Worm (Caenorhabditis elegans): Measurements from ENCODE around the gene C07A9.10.
"Not testable (repeated sequence)": the region's sequence is repeated elsewhere in the genome, so short reads cannot be mapped to it uniquely, and the experiment has no call there.

DNA sequence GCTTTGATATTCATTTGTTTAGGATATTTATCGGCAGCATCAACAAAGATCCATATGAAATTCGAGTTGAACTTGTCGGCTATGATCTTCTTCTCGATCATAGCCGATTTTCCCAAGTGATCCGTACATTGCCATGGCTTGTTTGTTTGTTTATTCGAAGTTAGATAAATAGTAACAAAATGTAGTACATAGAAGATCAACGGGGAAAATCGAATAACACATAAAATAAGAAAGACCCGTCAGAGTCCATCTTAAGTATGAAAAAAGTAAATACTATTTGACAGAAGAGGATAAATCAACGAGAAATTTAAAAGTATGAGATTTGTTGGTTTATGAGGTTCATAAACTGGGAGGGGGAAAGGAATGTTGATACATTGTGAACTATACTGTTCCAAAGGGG, 3.1 kb downstream of the C07A9.10 start, which contains the start of gene C07A9.5:
- not testable (repeated sequence) for TF ChIP-seq mdl-1 (tag; optimal IDR thresholded peaks at IDR 0.05); nhr-12 (tag; optimal IDR thresholded peaks at IDR 0.05); fkh-10 (GFP tag; optimal IDR thresholded peaks at IDR 0.05); nhr-67 (tag; optimal IDR thresholded peaks at IDR 0.05); mml-1 (tag; optimal IDR thresholded peaks at IDR 0.05)
